Fruit fly (Drosophila melanogaster) whole organism: ENCODE measurements around the gene Spx.

Experiments used
- CG8478 ChIP-seq: fragments of >200 bp; optimal IDR thresholded peaks from 2 replicates; lab custom pipeline; 2018; ENCODE audit warnings: inconsistent platforms
- Dll ChIP-seq: fragments of >200 bp; optimal IDR thresholded peaks from 2 replicates; lab custom pipeline; 2017
- EcR ChIP-seq, 2 experiments: fragments of >200 bp; optimal IDR thresholded peaks; 2 replicates each; lab custom pipeline; 2017; ENCODE audit warnings: missing biosample characterization in 2 of 2, missing genetic modification characterization in 2 of 2, missing genetic modification reagents in 2 of 2
- pan ChIP-seq: fragments of >200 bp; optimal IDR thresholded peaks from 2 replicates; lab custom pipeline; 2017
- psq ChIP-seq: fragments of >200 bp; optimal IDR thresholded peaks from 2 replicates; lab custom pipeline; 2017
- usp ChIP-seq: fragments of >200 bp; optimal IDR thresholded peaks from 2 replicates; lab custom pipeline; 2017; ENCODE audit warnings: missing biosample characterization, missing genetic modification characterization, mixed read lengths

dm6 chrX:6265456-6265877 is 9.8 kb downstream of the Spx start:
- TF ChIP-seq psq = no peak
- TF ChIP-seq Dll (lab: Kevin White, UChicago) = no peak
- TF ChIP-seq CG8478 (lab: Kevin White, UChicago) = no peak
- TF ChIP-seq pan (lab: Kevin White, UChicago) = no peak
- no peak for TF ChIP-seq usp (GFP tag; lab: Kevin White, UChicago)
- TF ChIP-seq EcR (GFP tag; optimal IDR thresholded peaks at IDR 0.05; lab: Kevin White, UChicago) = no peak
